Worm (Caenorhabditis elegans) whole organism, young adult: ENCODE results near the gene lido-10.

Experiments
- B0035.1 ChIP-seq: sonication (generic microtip); optimal IDR thresholded peaks from 2 replicates; lab custom pipeline; 2016; ENCODE audit warnings: missing genetic modification characterization, mild to moderate bottlenecking, missing compliant biosample characterization, missing genotype, missing genetic modification reagents
- ama-1 ChIP-seq, 3 experiments: fragments of 150-350 bp in 1 of 3; sonication (generic microtip) in 2 of 3; optimal IDR thresholded peaks; 2 replicates each; lab custom pipeline; 2014 to 2018; ENCODE audit warnings: missing biosample characterization in 2 of 3, missing genetic modification characterization in 2 of 3, missing genetic modification reagents in 2 of 3
- rpc-1 ChIP-seq, 2 experiments: fragments of 150-350 bp in 1 of 2; sonication (generic microtip) in 1 of 2; optimal IDR thresholded peaks; 2 replicates each; lab custom pipeline; 2014 to 2018; ENCODE audit warnings: missing biosample characterization in 1 of 2, missing genetic modification characterization in 1 of 2, missing genetic modification reagents in 1 of 2, missing genotype in 1 of 2
- tlf-1 ChIP-seq: fragments of 200-800 bp; sonication (Bioruptor generic); optimal IDR thresholded peaks from 2 replicates; lab custom pipeline; 2018; ENCODE audit warnings: mild to moderate bottlenecking, missing genetic modification characterization, missing compliant biosample characterization
- ztf-28 ChIP-seq: fragments of 200-800 bp; sonication (Bioruptor generic); IDR thresholded peaks from 2 replicates; pipeline ENCODE4 v1.3.6; 2022; ENCODE audit warnings: missing genetic modification reagents, missing genetic modification characterization, missing compliant biosample characterization

- TF ChIP-seq B0035.1 = no peak
- no peak for TF ChIP-seq tlf-1 (GFP tag; lab: Kevin White, UChicago)
- no peak for TF ChIP-seq ama-1 (optimal IDR thresholded peaks at IDR 0.05; lab: Kevin White, UChicago)
- no peak for TF ChIP-seq ama-1 (GFP tag; optimal IDR thresholded peaks at IDR 0.05; lab: Kevin White, UChicago)
- no peak for TF ChIP-seq rpc-1 (optimal IDR thresholded peaks at IDR 0.05; lab: Kevin White, UChicago)
- no peak for TF ChIP-seq rpc-1 (tag; optimal IDR thresholded peaks at IDR 0.05; lab: Kevin White, UChicago)
- TF ChIP-seq ztf-28 = no peak
Observed at ce11 chrII:2992300-2992699, 10.0 kb upstream of the lido-10 start.
